Worm (Caenorhabditis elegans) whole organism, midembryonic: Measurements from ENCODE around the gene col-43.

Experiments
- T22C8.4 ChIP-seq: fragments of 200-800 bp; sonication (Bioruptor generic); IDR thresholded peaks from 2 replicates; pipeline ENCODE4 v1.3.6; 2022; ENCODE audit warnings: missing genetic modification characterization, missing compliant biosample characterization
- cog-1 ChIP-seq: sonication (generic microtip); optimal IDR thresholded peaks from 2 replicates; lab custom pipeline; 2016; ENCODE audit warnings: missing genetic modification characterization, missing compliant biosample characterization
- flt-1 ChIP-seq: fragments of 200-800 bp; sonication (Bioruptor generic); IDR thresholded peaks from 2 replicates; pipeline ENCODE4 v1.3.6; 2022; ENCODE audit warnings: missing genetic modification characterization, missing compliant biosample characterization
- klf-2 ChIP-seq: fragments of 200-800 bp; sonication (Bioruptor generic); conservative IDR thresholded peaks from 2 replicates; pipeline ENCODE4 v1.3.6; 2022; ENCODE audit warnings: missing genetic modification reagents, missing genetic modification characterization, missing compliant biosample characterization
- med-1 ChIP-seq: sonication (generic microtip); optimal IDR thresholded peaks from 2 replicates; lab custom pipeline; 2017; ENCODE audit warnings: missing genetic modification characterization, mild to moderate bottlenecking, missing compliant biosample characterization, antibody characterized with exemption, missing genetic modification reagents; ENCODE audit not compliant: insufficient read depth
- ref-1 ChIP-seq: fragments of 200-800 bp; sonication (Bioruptor generic); conservative IDR thresholded peaks from 2 replicates; pipeline ENCODE4 v1.3.6; 2022; ENCODE audit warnings: missing genetic modification reagents, missing genetic modification characterization, missing compliant biosample characterization
- tab-1 ChIP-seq: fragments of 200-800 bp; sonication (Bioruptor generic); IDR thresholded peaks from 2 replicates; pipeline ENCODE4 v1.3.6; 2022; ENCODE audit warnings: missing genetic modification characterization, missing compliant biosample characterization
- ztf-23 ChIP-seq: fragments of 200-800 bp; sonication (Bioruptor generic); IDR thresholded peaks from 2 replicates; pipeline ENCODE4 v1.3.6; 2022; ENCODE audit warnings: missing genetic modification reagents, missing genetic modification characterization, missing compliant biosample characterization
- ztf-29 ChIP-seq: fragments of 200-800 bp; sonication (Bioruptor generic); IDR thresholded peaks from 2 replicates; pipeline ENCODE4 v1.3.6; 2022; ENCODE audit warnings: missing genetic modification reagents, missing genetic modification characterization, missing compliant biosample characterization

Gene col-43

DNA sequence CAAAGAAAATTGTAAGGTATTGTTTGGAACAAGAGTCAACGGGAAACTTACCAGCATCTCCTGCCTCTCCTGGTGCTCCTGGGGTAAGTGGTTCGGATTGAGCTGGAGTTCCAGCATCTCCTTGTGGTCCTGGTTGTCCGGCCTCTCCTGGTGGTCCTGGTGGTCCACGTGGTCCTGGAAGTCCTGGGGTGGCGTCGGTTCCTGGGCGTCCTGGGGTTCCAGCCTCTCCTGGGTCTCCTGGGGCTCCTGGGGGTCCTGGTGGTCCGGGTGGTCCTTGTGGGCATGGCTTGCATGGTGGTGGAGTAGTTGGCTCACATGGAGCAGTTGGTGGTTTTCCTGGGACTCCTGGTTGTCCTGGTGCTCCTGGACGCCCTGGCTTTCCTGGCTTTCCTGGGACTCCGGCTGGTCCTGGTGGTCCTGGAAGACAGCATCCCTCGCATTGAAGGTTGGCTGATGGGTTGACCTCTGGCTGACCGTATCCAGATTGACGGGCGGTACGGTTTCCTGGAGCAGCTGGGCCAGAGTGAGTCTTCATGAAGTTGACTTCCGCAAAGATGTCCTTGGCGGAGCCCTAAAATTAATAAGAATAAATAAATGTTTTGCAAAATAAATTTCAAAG is 543 bp downstream of the col-43 start:
- TF ChIP-seq T22C8.4 (GFP tag; lab: Robert Waterston, UW) (no peak), med-1 (no peak), ztf-23 (no peak), tab-1 (no peak), ref-1 (no peak), ztf-29 (no peak), cog-1 (tag; lab: Kevin White, UChicago) (no peak), flt-1 (no peak), klf-2 (GFP tag; lab: Robert Waterston, UW) (no peak)

DNA sequence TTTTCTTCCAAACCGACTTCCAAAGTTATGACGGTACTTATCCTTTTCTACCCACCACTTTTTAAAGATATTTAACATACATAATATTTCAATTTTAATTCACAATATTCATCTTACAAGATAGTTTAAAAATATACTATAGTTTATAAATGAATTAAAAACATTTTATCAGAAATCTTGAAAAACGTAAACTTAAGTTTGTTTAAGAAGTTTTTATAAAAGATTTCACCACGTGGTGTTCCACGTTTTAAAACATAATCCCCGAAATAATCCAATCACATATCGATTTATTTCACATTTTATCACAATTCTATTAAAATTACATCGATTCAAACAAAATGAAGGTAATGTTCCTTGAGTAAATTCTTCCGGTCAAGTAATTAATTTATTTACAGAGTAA is 4.0 kb downstream of the col-43 start, which contains the start of gene ZC513.3:
ZC513.3 (plus strand) TSS at position 301 of the 400 bp plus-strand sequence.
- no peak for TF ChIP-seq ztf-29
- TF ChIP-seq med-1 = no peak
- TF ChIP-seq klf-2 (GFP tag; lab: Robert Waterston, UW) = no peak
- no peak for TF ChIP-seq ztf-23
- TF ChIP-seq cog-1 (tag; lab: Kevin White, UChicago) = no peak
- no peak for TF ChIP-seq ref-1

DNA sequence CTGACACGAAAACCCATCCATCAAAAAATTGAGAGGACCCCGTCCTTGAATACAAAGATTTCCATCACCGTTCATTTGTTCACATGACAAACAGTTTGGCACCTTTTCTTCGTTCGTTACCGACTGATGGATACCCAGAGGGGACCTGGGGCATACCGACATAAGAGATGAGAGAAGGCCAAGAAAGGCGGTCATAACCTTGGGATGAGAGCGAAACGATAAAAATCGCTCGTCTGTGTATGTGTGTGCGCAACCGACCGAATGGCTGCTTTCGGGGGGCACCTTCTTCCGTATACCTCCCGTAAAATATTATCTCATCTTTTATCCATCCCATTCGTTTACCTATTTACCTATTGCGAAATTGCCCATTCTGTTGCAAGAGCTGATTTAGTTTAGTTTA is 5.8 kb downstream of the col-43 start:
- TF ChIP-seq ref-1 (no peak), med-1 (no peak), ztf-29 (no peak)

DNA sequence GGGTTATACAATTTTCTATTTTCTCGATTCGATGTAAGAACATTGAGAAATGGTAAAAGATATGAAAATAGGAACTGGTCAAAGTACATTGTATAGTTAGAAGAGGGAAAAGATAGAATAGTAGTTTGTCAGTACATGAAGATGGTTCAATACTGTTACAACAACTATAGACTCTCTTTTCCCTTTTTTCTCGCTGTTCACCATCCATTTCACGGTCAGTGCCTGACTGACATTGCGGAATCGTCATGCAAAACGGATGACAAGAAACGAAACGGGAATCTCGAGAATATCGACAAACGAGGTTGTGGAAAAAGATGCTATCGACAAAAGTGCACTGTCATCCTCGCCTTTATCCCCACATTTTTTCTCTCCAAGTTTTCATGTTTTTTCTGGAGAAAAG is 7.0 kb downstream of the col-43 start:
- TF ChIP-seq ztf-23 (no peak), tab-1 (no peak), flt-1 (no peak), klf-2 (GFP tag; lab: Robert Waterston, UW) (no peak), med-1 (no peak), T22C8.4 (GFP tag; lab: Robert Waterston, UW) (no peak), ztf-29 (no peak), ref-1 (no peak)

DNA sequence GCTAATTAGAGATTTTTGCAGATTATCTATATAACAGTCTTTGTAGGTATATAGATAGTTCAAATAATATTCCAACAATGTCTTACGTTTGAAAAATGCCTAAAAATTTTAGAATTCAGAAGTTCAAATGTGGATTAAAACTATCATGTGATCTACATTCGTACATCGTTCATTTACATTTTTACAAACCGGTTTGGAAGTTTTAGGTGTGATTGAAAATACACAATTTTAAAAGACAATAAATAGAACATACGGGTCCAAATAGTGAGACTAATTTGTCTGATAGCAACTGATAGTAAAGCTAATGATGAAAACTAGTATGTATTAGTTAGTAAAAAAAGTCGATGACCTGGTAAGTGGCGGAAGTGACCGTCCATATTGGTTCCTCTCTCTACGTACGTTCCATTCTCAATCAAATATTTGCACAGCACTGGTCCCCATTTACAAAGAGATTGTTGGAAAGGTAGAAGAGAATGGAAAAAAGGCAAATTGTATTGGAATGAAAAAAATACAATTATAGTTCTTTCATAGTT is 9.3 kb downstream of the col-43 start:
- TF ChIP-seq T22C8.4 (GFP tag; lab: Robert Waterston, UW) (no peak), ztf-23 (no peak), tab-1 (no peak), med-1 (no peak), cog-1 (tag; lab: Kevin White, UChicago) (no peak), flt-1 (no peak), klf-2 (GFP tag; lab: Robert Waterston, UW) (no peak), ztf-29 (no peak), ref-1 (no peak)

DNA sequence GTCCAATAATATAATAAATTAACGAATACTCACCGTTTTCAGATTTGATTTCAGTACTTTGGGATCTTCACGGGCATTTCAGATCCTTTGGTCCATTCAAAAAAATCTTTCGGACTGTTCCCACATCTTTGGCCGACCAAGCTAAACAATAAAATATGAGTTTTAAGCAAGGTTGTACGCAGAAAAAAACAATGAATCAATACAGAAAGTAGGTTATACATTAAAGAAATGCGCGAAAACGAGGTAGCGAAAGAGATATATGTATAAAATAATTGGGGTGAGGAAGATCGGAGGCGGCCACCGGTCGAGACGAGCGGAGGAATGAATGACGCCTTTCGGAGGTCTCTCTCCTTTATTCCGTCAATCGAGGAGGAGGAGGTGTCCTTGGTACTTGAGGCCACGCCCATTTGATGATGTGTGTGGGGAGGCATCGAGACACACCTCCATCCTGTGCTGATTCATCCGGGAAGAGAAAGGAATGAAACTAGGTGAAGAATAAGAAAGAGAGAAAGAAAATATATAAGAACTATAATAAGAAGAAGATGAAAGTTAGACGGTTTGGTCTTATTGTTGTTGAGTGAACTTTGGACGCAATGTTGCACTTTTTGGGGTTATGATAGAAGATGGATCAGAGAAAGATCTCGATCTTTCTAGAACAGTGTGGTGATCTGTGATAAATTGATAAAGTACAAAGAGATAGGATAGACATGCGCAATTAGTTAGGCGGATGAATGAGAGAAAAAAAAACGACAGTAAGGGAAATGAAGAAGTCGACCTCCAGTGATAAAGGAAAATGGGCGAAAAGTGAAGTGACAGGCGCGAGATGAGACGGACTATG is 10.2 kb downstream of the col-43 start:
- TF ChIP-seq cog-1 (tag; lab: Kevin White, UChicago) = no peak
- TF ChIP-seq flt-1 = no peak
- TF ChIP-seq ref-1 = no peak
- TF ChIP-seq ztf-23 = no peak
- no peak for TF ChIP-seq med-1
- TF ChIP-seq tab-1 = no peak
- no peak for TF ChIP-seq T22C8.4 (GFP tag; lab: Robert Waterston, UW)
- no peak for TF ChIP-seq ztf-29
- TF ChIP-seq klf-2 (GFP tag; lab: Robert Waterston, UW) = no peak

DNA sequence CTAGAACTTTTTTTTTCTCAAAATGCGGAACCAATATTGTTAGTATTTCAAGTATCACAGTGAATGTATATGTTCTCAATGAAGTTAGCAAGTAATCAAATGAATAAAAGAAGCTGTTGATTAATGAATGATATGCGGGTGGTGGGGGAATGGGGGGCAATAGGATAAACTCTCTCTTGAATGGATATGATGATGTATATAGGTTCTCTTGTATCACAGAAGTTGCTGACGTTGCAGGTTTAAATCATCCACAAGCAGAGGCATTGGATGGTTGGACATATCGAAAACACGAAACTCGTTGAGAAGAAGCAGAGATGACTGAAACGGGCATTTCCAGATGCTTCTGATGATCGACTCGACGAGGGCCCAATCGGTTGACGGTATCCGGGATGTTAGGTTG is 11.1 kb downstream of the col-43 start:
- TF ChIP-seq cog-1 (tag; lab: Kevin White, UChicago) (no peak), flt-1 (peak; percentile 58; the same call in 1 of the 2 replicates)

DNA sequence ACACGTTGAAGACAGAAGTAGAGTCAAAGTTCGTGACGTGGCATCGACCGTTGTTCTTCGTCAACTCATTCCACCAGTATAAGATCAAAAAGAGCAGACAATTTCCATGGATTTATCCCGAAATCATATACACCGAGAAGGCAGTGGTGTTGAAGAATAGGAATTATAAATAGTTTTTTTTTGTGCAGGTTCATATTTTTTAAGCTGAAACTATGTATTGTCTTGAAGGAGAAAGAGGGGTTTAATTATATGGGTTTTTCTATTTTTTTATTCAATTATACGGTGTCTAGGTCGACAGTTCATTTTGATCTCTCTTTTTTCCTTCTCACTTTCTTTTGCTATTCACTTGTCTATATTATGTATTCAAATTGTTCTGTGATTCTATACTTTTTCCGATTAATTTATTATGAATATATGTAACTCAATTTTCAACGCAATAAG is 11.6 kb downstream of the col-43 start:
- no peak for TF ChIP-seq klf-2 (GFP tag; lab: Robert Waterston, UW)
- TF ChIP-seq ztf-23 = peak; percentile 56; the same call in 1 of the 2 replicates
- peak; percentile 38 for TF ChIP-seq flt-1
- no peak for TF ChIP-seq cog-1 (tag; lab: Kevin White, UChicago)

DNA sequence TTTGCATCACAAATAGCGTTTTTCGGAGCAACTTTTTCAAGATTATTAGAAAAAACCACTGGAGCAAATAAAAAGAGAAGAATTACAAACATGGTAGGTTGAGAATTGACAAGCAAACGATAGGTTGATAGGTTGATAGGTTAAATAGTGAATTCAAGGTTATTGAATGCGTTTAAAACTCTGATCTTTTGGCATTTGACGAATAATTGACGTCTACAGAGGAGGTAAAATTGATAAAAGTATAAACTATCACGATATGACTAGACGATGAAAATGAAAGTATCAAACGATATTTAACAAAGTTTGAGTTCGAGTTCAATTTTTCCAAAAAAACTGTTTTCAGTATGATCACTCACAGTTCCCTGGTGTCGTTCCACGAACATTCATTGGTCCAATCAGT is 14.8 kb downstream of the col-43 start, which contains the start of gene ZC513.14:
ZC513.14 (minus strand) TSS at position 101 of the 400 bp plus-strand sequence.
- TF ChIP-seq ref-1 (no peak), ztf-29 (no peak), med-1 (no peak), flt-1 (no peak), tab-1 (no peak), cog-1 (tag; lab: Kevin White, UChicago) (no peak), ztf-23 (no peak)

DNA sequence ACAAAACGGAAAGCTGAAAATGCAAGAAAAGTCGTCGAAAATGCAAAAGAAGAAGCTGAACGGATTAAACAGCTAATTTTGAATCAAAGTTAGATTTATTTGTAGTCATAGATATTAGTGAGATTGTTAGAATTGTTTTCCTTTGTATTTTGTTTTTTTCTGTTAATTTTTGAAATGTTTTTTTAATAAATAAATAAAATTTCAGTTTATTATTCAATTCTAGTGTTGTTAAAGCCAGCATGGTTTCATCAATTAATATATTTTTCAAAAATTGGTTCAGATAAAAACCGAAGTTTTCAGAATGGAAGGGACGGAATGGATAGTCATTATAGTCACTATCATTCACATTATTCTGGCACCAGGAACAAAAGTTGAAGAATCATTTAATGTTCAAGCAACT is 15.9 kb downstream of the col-43 start, which contains the start of gene algn-12:
algn-12 (plus strand) TSS at position 301 of the 400 bp plus-strand sequence.
- TF ChIP-seq cog-1 (tag; lab: Kevin White, UChicago) = no peak
- TF ChIP-seq ztf-23 = no peak
- no peak for TF ChIP-seq tab-1
- TF ChIP-seq ref-1 = no peak
- TF ChIP-seq klf-2 (GFP tag; lab: Robert Waterston, UW) = no peak
- no peak for TF ChIP-seq T22C8.4 (GFP tag; lab: Robert Waterston, UW)
- TF ChIP-seq ztf-29 = no peak
- no peak for TF ChIP-seq flt-1
- no peak for TF ChIP-seq med-1

DNA sequence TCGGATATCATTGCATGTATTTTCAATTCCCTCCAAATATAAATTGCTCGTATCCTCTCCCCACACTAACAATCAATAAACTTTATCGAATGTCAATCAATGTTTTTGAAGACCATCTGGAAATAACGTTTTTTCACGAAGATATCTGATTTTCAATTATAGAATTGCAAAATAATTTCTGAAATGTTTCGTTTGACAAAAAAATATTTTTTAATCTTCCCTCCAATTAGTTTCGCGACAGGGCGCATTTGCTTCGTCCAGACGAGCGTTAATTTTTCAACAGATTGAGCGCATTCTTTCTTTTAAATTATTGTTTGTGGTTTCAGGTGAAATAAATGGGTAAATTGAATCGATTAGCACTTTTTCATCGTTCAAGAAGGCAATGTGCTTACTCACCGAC is 19.6 kb downstream of the col-43 start, which contains the start of gene vars-1:
vars-1 (plus strand) TSS at position 291 of the 400 bp plus-strand sequence.
- no peak for TF ChIP-seq ztf-29
- no peak for TF ChIP-seq T22C8.4 (GFP tag; lab: Robert Waterston, UW)
- TF ChIP-seq ref-1 = no peak
- TF ChIP-seq med-1 = no peak
- no peak for TF ChIP-seq ztf-23
- no peak for TF ChIP-seq klf-2 (GFP tag; lab: Robert Waterston, UW)
- TF ChIP-seq cog-1 (tag; lab: Kevin White, UChicago) = no peak
- no peak for TF ChIP-seq flt-1
- TF ChIP-seq tab-1 = no peak
